Fruit fly (Drosophila melanogaster) whole organism, prepupa: Measurements from ENCODE around the gene CG14974.
A peak's percentile ranks its signal among the peaks of the same experiment; 100 is the strongest.

ENCODE experiments used
- Blimp-1 ChIP-seq: fragments of 200-800 bp; sonication (Bioruptor generic); optimal IDR thresholded peaks from 3 replicates; lab custom pipeline; 2017; ENCODE audit warnings: missing biosample characterization, missing genetic modification characterization, mild to moderate bottlenecking, moderate library complexity, missing genetic modification reagents
- CG10631 ChIP-seq: fragments of 200-800 bp; sonication (Bioruptor generic); optimal IDR thresholded peaks from 2 replicates; lab custom pipeline; 2016; ENCODE audit warnings: missing biosample characterization, missing genetic modification characterization
- CG10669 ChIP-seq: fragments of 200-800 bp; sonication (Bioruptor generic); optimal IDR thresholded peaks from 3 replicates; lab custom pipeline; 2018; ENCODE audit warnings: missing biosample characterization, mild to moderate bottlenecking, missing genetic modification characterization, moderate library complexity
- CG11294 ChIP-seq: fragments of 200-800 bp; sonication (Bioruptor generic); IDR thresholded peaks from 2 replicates; pipeline ENCODE4 v1.3.6; 2022; ENCODE audit warnings: missing biosample characterization, missing genetic modification characterization
- CG11762 ChIP-seq: fragments of 200-800 bp; sonication (Bioruptor generic); optimal IDR thresholded peaks from 3 replicates; lab custom pipeline; 2016; ENCODE audit warnings: missing biosample characterization, missing genetic modification characterization; ENCODE audit not compliant: insufficient read depth
- CG11902 ChIP-seq: fragments of 200-800 bp; sonication (Bioruptor generic); optimal IDR thresholded peaks from 3 replicates; lab custom pipeline; 2016; ENCODE audit warnings: missing biosample characterization, missing genetic modification characterization
- CG15336 ChIP-seq: fragments of 200-800 bp; sonication (Bioruptor generic); IDR thresholded peaks from 2 replicates; pipeline ENCODE4 v1.3.6; 2022; ENCODE audit warnings: missing biosample characterization, missing genetic modification characterization
- CG16779 ChIP-seq: fragments of 200-800 bp; sonication (Bioruptor generic); optimal IDR thresholded peaks from 3 replicates; lab custom pipeline; 2017; ENCODE audit warnings: missing biosample characterization, mild to moderate bottlenecking, missing genetic modification characterization
- CG3032 ChIP-seq: fragments of 200-800 bp; optimal IDR thresholded peaks from 2 replicates; lab custom pipeline; 2019; ENCODE audit warnings: missing biosample characterization, mild to moderate bottlenecking, missing genetic modification characterization, moderate library complexity
- CG3919 ChIP-seq: fragments of 200-800 bp; sonication (Bioruptor generic); optimal IDR thresholded peaks from 3 replicates; lab custom pipeline; 2016; ENCODE audit warnings: missing biosample characterization, missing genetic modification characterization
- CG4318 ChIP-seq: fragments of 200-800 bp; sonication (Bioruptor generic); optimal IDR thresholded peaks from 3 replicates; lab custom pipeline; 2017; ENCODE audit warnings: missing biosample characterization, mild to moderate bottlenecking, missing genetic modification characterization
- CG6163 ChIP-seq: fragments of 200-800 bp; sonication (Bioruptor generic); IDR thresholded peaks from 3 replicates; pipeline ENCODE4 v1.3.6; 2022; ENCODE audit warnings: missing biosample characterization, missing genetic modification characterization
- CG6276 ChIP-seq: fragments of 200-800 bp; sonication (Bioruptor generic); optimal IDR thresholded peaks from 2 replicates; lab custom pipeline; 2017; ENCODE audit warnings: missing biosample characterization, mild to moderate bottlenecking, missing genetic modification characterization
- CG6792 ChIP-seq: fragments of 200-800 bp; sonication (Bioruptor generic); optimal IDR thresholded peaks from 3 replicates; lab custom pipeline; 2016; ENCODE audit warnings: missing biosample characterization, missing genetic modification characterization
- CG8119 ChIP-seq: fragments of 200-800 bp; sonication (Bioruptor generic); IDR thresholded peaks from 3 replicates; pipeline ENCODE4 v1.3.6; 2022; ENCODE audit warnings: missing biosample characterization, missing genetic modification characterization
- Eip75B ChIP-seq: fragments of 200-800 bp; sonication (Bioruptor generic); optimal IDR thresholded peaks from 3 replicates; lab custom pipeline; 2016; ENCODE audit warnings: missing biosample characterization, missing genetic modification characterization
- Eip78C ChIP-seq: fragments of 200-800 bp; sonication (Bioruptor generic); peaks from one replicate; lab custom pipeline; 2016; ENCODE audit warnings: missing biosample characterization, missing genetic modification characterization
- Ets21C ChIP-seq: fragments of 200-800 bp; sonication (Bioruptor generic); optimal IDR thresholded peaks from 3 replicates; lab custom pipeline; 2016; ENCODE audit warnings: missing biosample characterization, missing genetic modification characterization
- Ets96B ChIP-seq: fragments of 200-800 bp; optimal IDR thresholded peaks from 2 replicates; lab custom pipeline; 2019; ENCODE audit warnings: missing biosample characterization, mild to moderate bottlenecking, missing genetic modification characterization, moderate library complexity
- Hr38 ChIP-seq: sonication (Bioruptor generic); optimal IDR thresholded peaks from 2 replicates; lab custom pipeline; 2016; ENCODE audit warnings: missing biosample characterization, missing genetic modification characterization
- Hr39 ChIP-seq: fragments of 200-800 bp; sonication (Bioruptor generic); optimal IDR thresholded peaks from 2 replicates; lab custom pipeline; 2016; ENCODE audit warnings: missing biosample characterization, missing genetic modification characterization
- Hr4 ChIP-seq: fragments of 200-800 bp; sonication (Bioruptor generic); optimal IDR thresholded peaks from 3 replicates; lab custom pipeline; 2016; ENCODE audit warnings: missing biosample characterization, missing genetic modification characterization
- Lpt ChIP-seq: fragments of 200-800 bp; sonication (Bioruptor generic); optimal IDR thresholded peaks from 3 replicates; lab custom pipeline; 2016; ENCODE audit warnings: missing biosample characterization, missing genetic modification characterization
- Met ChIP-seq: fragments of 200-800 bp; sonication (Bioruptor generic); optimal IDR thresholded peaks from 3 replicates; lab custom pipeline; 2016; ENCODE audit warnings: missing biosample characterization, missing genetic modification characterization
- OdsH ChIP-seq: fragments of 200-800 bp; sonication (Bioruptor generic); optimal IDR thresholded peaks from 3 replicates; lab custom pipeline; 2016; ENCODE audit warnings: missing biosample characterization, missing genetic modification characterization
- Smox ChIP-seq: fragments of 200-800 bp; sonication (Bioruptor generic); optimal IDR thresholded peaks from 3 replicates; lab custom pipeline; 2016; ENCODE audit warnings: missing biosample characterization, missing genetic modification characterization
- Sox102F ChIP-seq: fragments of 200-800 bp; sonication (Bioruptor generic); optimal IDR thresholded peaks from 2 replicates; lab custom pipeline; 2016; ENCODE audit warnings: missing biosample characterization, mild to moderate bottlenecking, missing genetic modification characterization
- Sox14 ChIP-seq: fragments of 200-800 bp; sonication (Bioruptor generic); optimal IDR thresholded peaks from 3 replicates; lab custom pipeline; 2016; ENCODE audit warnings: missing biosample characterization, missing genetic modification characterization
- Sox15 ChIP-seq: fragments of 200-800 bp; sonication (Bioruptor generic); optimal IDR thresholded peaks from 3 replicates; lab custom pipeline; 2016; ENCODE audit warnings: missing biosample characterization, missing genetic modification characterization
- achi ChIP-seq: fragments of 200-800 bp; sonication (Bioruptor generic); optimal IDR thresholded peaks from 3 replicates; lab custom pipeline; 2016; ENCODE audit warnings: missing biosample characterization, missing genetic modification characterization
- acj6 ChIP-seq: fragments of 200-800 bp; sonication (Bioruptor generic); optimal IDR thresholded peaks from 3 replicates; lab custom pipeline; 2016; ENCODE audit warnings: missing biosample characterization, missing genetic modification characterization
- cyc ChIP-seq: fragments of 200-800 bp; sonication (Bioruptor generic); optimal IDR thresholded peaks from 3 replicates; lab custom pipeline; 2016; ENCODE audit warnings: missing biosample characterization, missing genetic modification characterization
- dsx ChIP-seq: fragments of 200-800 bp; optimal IDR thresholded peaks from 3 replicates; lab custom pipeline; 2019; ENCODE audit warnings: missing biosample characterization, mild to moderate bottlenecking, missing genetic modification characterization, moderate library complexity; ENCODE audit not compliant: poor library complexity, severe bottlenecking
- esn ChIP-seq: fragments of 200-800 bp; sonication (Bioruptor generic); optimal IDR thresholded peaks from 2 replicates; lab custom pipeline; 2016; ENCODE audit warnings: missing biosample characterization, mild to moderate bottlenecking, missing genetic modification characterization, moderate library complexity
- fd59A ChIP-seq: fragments of 200-800 bp; sonication (Bioruptor generic); optimal IDR thresholded peaks from 2 replicates; lab custom pipeline; 2017; ENCODE audit warnings: missing biosample characterization, mild to moderate bottlenecking, missing genetic modification characterization, missing genetic modification reagents
- fkh ChIP-seq: fragments of 200-800 bp; sonication (Bioruptor generic); optimal IDR thresholded peaks from 3 replicates; lab custom pipeline; 2017; ENCODE audit warnings: missing biosample characterization, mild to moderate bottlenecking, missing genetic modification characterization, moderate library complexity
- lz ChIP-seq: fragments of 200-800 bp; sonication (Bioruptor generic); optimal IDR thresholded peaks from 3 replicates; lab custom pipeline; 2016; ENCODE audit warnings: missing biosample characterization, missing genetic modification characterization
- net ChIP-seq: fragments of 200-800 bp; sonication (Bioruptor generic); optimal IDR thresholded peaks from 3 replicates; lab custom pipeline; 2016; ENCODE audit warnings: missing biosample characterization, missing genetic modification characterization
- pdm3 ChIP-seq: fragments of 200-800 bp; sonication (Bioruptor generic); optimal IDR thresholded peaks from 3 replicates; lab custom pipeline; 2016; ENCODE audit warnings: missing biosample characterization, missing genetic modification characterization
- salr ChIP-seq, 2 experiments: fragments of 200-800 bp; sonication (Bioruptor generic); optimal IDR thresholded peaks; 3 replicates each; lab custom pipeline; 2016 to 2018; ENCODE audit warnings: missing biosample characterization in 2 of 2, missing genetic modification characterization in 2 of 2, mild to moderate bottlenecking in 1 of 2
- spab ChIP-seq: fragments of 200-800 bp; sonication (Bioruptor generic); optimal IDR thresholded peaks from 2 replicates; lab custom pipeline; 2017; ENCODE audit warnings: missing biosample characterization, mild to moderate bottlenecking, missing genetic modification characterization, missing genetic modification reagents
- ss ChIP-seq, 2 experiments: fragments of 200-800 bp; sonication (Bioruptor generic); optimal IDR thresholded peaks; 2 replicates in 1 of 2; 3 replicates in 1 of 2; lab custom pipeline; 2017 to 2018; ENCODE audit warnings: mild to moderate bottlenecking in 2 of 2, missing biosample characterization in 2 of 2, missing genetic modification characterization in 2 of 2, moderate library complexity in 1 of 2
- svp ChIP-seq: fragments of 200-800 bp; sonication (Bioruptor generic); peaks from one replicate; lab custom pipeline; 2016; ENCODE audit warnings: missing biosample characterization, missing genetic modification characterization
- topi ChIP-seq: fragments of 200-800 bp; sonication (Bioruptor generic); optimal IDR thresholded peaks from 3 replicates; lab custom pipeline; 2016; ENCODE audit warnings: missing biosample characterization, missing genetic modification characterization

The CG14974 gene

dm6 chr3L:3616344-3616743, 4.5 kb downstream of the CG14974 start (continued):
- TF ChIP-seq pdm3, result peak; percentile 73
- TF ChIP-seq Smox, result peak; percentile 35
- peak; percentile 24 for TF ChIP-seq Sox15 (GFP tag; lab: Kevin White, UChicago)
- TF ChIP-seq fkh, result no peak
- TF ChIP-seq ss (GFP tag; optimal IDR thresholded peaks at IDR 0.05; lab: Kevin White, UChicago), result no peak
- TF ChIP-seq CG11902 (GFP tag; lab: Kevin White, UChicago), result peak; percentile 58
- peak; percentile 12 for TF ChIP-seq dsx (GFP tag; lab: Kevin White, UChicago)

dm6 chr3L:3615082-3615481, 5.8 kb downstream of the CG14974 start, which contains the start of gene CG10357:
Gene CG10357 (plus strand): TSS chr3L:3615382.
- TF ChIP-seq CG15336 (GFP tag; lab: Robert Waterston, UW) (no peak), cyc (GFP tag; lab: Kevin White, UChicago) (no peak), CG3032 (no peak), CG16779 (tag; lab: Kevin White, UChicago) (no peak), Blimp-1 (GFP tag; lab: Kevin White, UChicago) (no peak), Lpt (GFP tag; lab: Kevin White, UChicago) (no peak), CG6276 (GFP tag; lab: Kevin White, UChicago) (no peak), esn (GFP tag; lab: Kevin White, UChicago) (no peak), salr (GFP tag; optimal IDR thresholded peaks at IDR 0.05; lab: Kevin White, UChicago) (no peak), lz (no peak), CG10669 (GFP tag; lab: Kevin White, UChicago) (no peak), Eip75B (GFP tag; lab: Kevin White, UChicago) (no peak), Eip78C (GFP tag; lab: Kevin White, UChicago) (no peak), Sox102F (GFP tag; lab: Kevin White, UChicago) (no peak)

dm6 chr3L:3612582-3613285, 8.1 kb downstream of the CG14974 start:
- TF ChIP-seq achi (GFP tag; lab: Kevin White, UChicago), result peak; percentile 54
- TF ChIP-seq spab, result peak; percentile 5
- TF ChIP-seq Ets96B (tag; lab: Kevin White, UChicago), result peak; percentile 18
- TF ChIP-seq dsx (GFP tag; lab: Kevin White, UChicago), result no peak
- TF ChIP-seq fd59A, result peak; percentile 0
- no peak for TF ChIP-seq CG6163 (GFP tag; lab: Robert Waterston, UW)
- TF ChIP-seq CG11762 (GFP tag; lab: Kevin White, UChicago), result peak; percentile 20
- TF ChIP-seq Hr39, result peak; percentile 64
- TF ChIP-seq OdsH (GFP tag; lab: Kevin White, UChicago), result peak; percentile 52
- peak; percentile 61 for TF ChIP-seq acj6 (GFP tag; lab: Kevin White, UChicago)
- peak; percentile 72 for TF ChIP-seq topi (GFP tag; lab: Kevin White, UChicago)
- peak; percentile 30 for TF ChIP-seq Hr4 (GFP tag; lab: Kevin White, UChicago)
- peak; percentile 55 for TF ChIP-seq Sox102F (GFP tag; lab: Kevin White, UChicago)
- peak; percentile 27 for TF ChIP-seq CG3032
- peak; percentile 63 for TF ChIP-seq net (GFP tag; lab: Kevin White, UChicago)
- peak; percentile 77 for TF ChIP-seq esn (GFP tag; lab: Kevin White, UChicago)
- TF ChIP-seq Met, result peak; percentile 69
- TF ChIP-seq Hr38, result no peak
- 0 out of 2 replicates have a peak, but pooled peaks have one; percentile 13 for TF ChIP-seq CG15336 (GFP tag; lab: Robert Waterston, UW)
- peak; percentile 37 for TF ChIP-seq CG3919 (GFP tag; lab: Kevin White, UChicago)
- TF ChIP-seq svp, result peak; percentile 84
- peak; percentile 39 for TF ChIP-seq Ets21C (GFP tag; lab: Kevin White, UChicago)
- TF ChIP-seq CG16779 (tag; lab: Kevin White, UChicago), result no peak
- peak; percentile 1 for TF ChIP-seq Eip75B (GFP tag; lab: Kevin White, UChicago)
- peak; percentile 48 for TF ChIP-seq pdm3
- no peak for TF ChIP-seq CG8119
- no peak for TF ChIP-seq Lpt (GFP tag; lab: Kevin White, UChicago)
- TF ChIP-seq CG10631 (GFP tag; lab: Kevin White, UChicago), result peak; percentile 35
- peak; percentile 39 for TF ChIP-seq cyc (GFP tag; lab: Kevin White, UChicago)
- peak; percentile 32 for TF ChIP-seq CG6792 (GFP tag; lab: Kevin White, UChicago)
- TF ChIP-seq Smox, result peak; percentile 69
- TF ChIP-seq Sox15 (GFP tag; lab: Kevin White, UChicago), result peak; percentile 48
- TF ChIP-seq Sox14 (GFP tag; lab: Kevin White, UChicago), result peak; percentile 38
- peak; percentile 20 for TF ChIP-seq CG10669 (GFP tag; lab: Kevin White, UChicago)
- no peak for TF ChIP-seq CG4318
- TF ChIP-seq CG11294 (GFP tag; lab: Robert Waterston, UW), result no peak
